Worm (Caenorhabditis elegans) whole organism, young adult: ENCODE results near the gene fbxb-31.

Source experiments
- B0019.2 ChIP-seq: fragments of 200-800 bp; sonication (Bioruptor generic); conservative IDR thresholded peaks from 2 replicates; pipeline ENCODE4 v1.3.6; 2022; ENCODE audit warnings: missing genetic modification reagents, missing genetic modification characterization, missing compliant biosample characterization
- B0035.1 ChIP-seq: sonication (generic microtip); optimal IDR thresholded peaks from 2 replicates; lab custom pipeline; 2016; ENCODE audit warnings: missing genetic modification characterization, mild to moderate bottlenecking, missing compliant biosample characterization, missing genotype, missing genetic modification reagents
- B0261.1 ChIP-seq: sonication (generic microtip); optimal IDR thresholded peaks from 2 replicates; lab custom pipeline; 2016; ENCODE audit warnings: mild to moderate bottlenecking, missing genetic modification characterization, moderate library complexity, missing compliant biosample characterization
- F22D6.2 ChIP-seq: sonication (generic microtip); optimal IDR thresholded peaks from 2 replicates; lab custom pipeline; 2016; ENCODE audit warnings: mild to moderate bottlenecking, missing genetic modification characterization, missing compliant biosample characterization
- F37B4.10 ChIP-seq: fragments of 200-800 bp; sonication (Bioruptor generic); IDR thresholded peaks from 2 replicates; pipeline ENCODE4 v1.3.6; 2022; ENCODE audit warnings: missing genetic modification characterization, missing compliant biosample characterization
- F52B5.7 ChIP-seq: sonication (generic microtip); optimal IDR thresholded peaks from 2 replicates; lab custom pipeline; 2016; ENCODE audit warnings: mild to moderate bottlenecking, missing genetic modification characterization, missing compliant biosample characterization
- F57C9.4 ChIP-seq: sonication (generic microtip); optimal IDR thresholded peaks from 2 replicates; lab custom pipeline; 2017; ENCODE audit warnings: mild to moderate bottlenecking, missing genetic modification characterization, missing compliant biosample characterization
- K12H6.12 ChIP-seq: fragments of 200-800 bp; sonication (Bioruptor generic); optimal IDR thresholded peaks from 2 replicates; lab custom pipeline; 2018; ENCODE audit warnings: mild to moderate bottlenecking, missing genetic modification characterization, missing compliant biosample characterization
- T26A5.8 ChIP-seq: sonication (generic microtip); optimal IDR thresholded peaks from 2 replicates; lab custom pipeline; 2016; ENCODE audit warnings: missing genetic modification characterization, missing compliant biosample characterization
- Y53F4B.3 ChIP-seq: fragments of 200-800 bp; sonication (Bioruptor generic); IDR thresholded peaks from 2 replicates; pipeline ENCODE4 v1.3.6; 2022; ENCODE audit warnings: missing genetic modification reagents, missing genetic modification characterization, missing compliant biosample characterization
- Y53G8AR.9 ChIP-seq: fragments of 200-800 bp; sonication (Bioruptor generic); conservative IDR thresholded peaks from 2 replicates; pipeline ENCODE4 v1.3.6; 2022; ENCODE audit warnings: missing genetic modification reagents, missing genetic modification characterization, missing compliant biosample characterization
- Y56A3A.18 ChIP-seq: fragments of 200-800 bp; sonication (Bioruptor generic); IDR thresholded peaks from 2 replicates; pipeline ENCODE4 v1.3.6; 2022; ENCODE audit warnings: missing genetic modification reagents, missing genetic modification characterization, missing compliant biosample characterization
- Y79H2A.3 ChIP-seq: fragments of 200-800 bp; sonication (Bioruptor generic); conservative IDR thresholded peaks from 2 replicates; pipeline ENCODE4 v1.3.6; 2022; ENCODE audit warnings: missing genetic modification reagents, missing genetic modification characterization, missing compliant biosample characterization
- Y95B8A.8 ChIP-seq: fragments of 200-800 bp; sonication (Bioruptor generic); IDR thresholded peaks from 2 replicates; pipeline ENCODE4 v1.3.6; 2022; ENCODE audit warnings: missing genetic modification reagents, missing genetic modification characterization, missing compliant biosample characterization
- ZK185.1 ChIP-seq: sonication (generic microtip); optimal IDR thresholded peaks from 2 replicates; lab custom pipeline; 2016; ENCODE audit warnings: mild to moderate bottlenecking, missing genetic modification characterization, missing compliant biosample characterization; ENCODE audit not compliant: poor library complexity, severe bottlenecking
- ama-1 ChIP-seq, 3 experiments: fragments of 150-350 bp in 1 of 3; sonication (generic microtip) in 2 of 3; optimal IDR thresholded peaks; 2 replicates each; lab custom pipeline; 2014 to 2018; ENCODE audit warnings: missing biosample characterization in 2 of 3, missing genetic modification characterization in 2 of 3, missing genetic modification reagents in 2 of 3
- aptf-3 ChIP-seq: fragments of 200-800 bp; sonication (Bioruptor generic); IDR thresholded peaks from 2 replicates; pipeline ENCODE4 v1.3.6; 2022; ENCODE audit warnings: missing genetic modification characterization, missing compliant biosample characterization
- ccch-3 ChIP-seq: fragments of 200-800 bp; sonication (Bioruptor generic); optimal IDR thresholded peaks from 2 replicates; lab custom pipeline; 2018; ENCODE audit warnings: mild to moderate bottlenecking, missing genetic modification characterization, missing compliant biosample characterization
- ceh-100 ChIP-seq: fragments of 200-800 bp; sonication (Bioruptor generic); IDR thresholded peaks from 2 replicates; pipeline ENCODE4 v1.3.6; 2022; ENCODE audit warnings: missing genetic modification reagents, missing genetic modification characterization, missing compliant biosample characterization
- dox-1 ChIP-seq: fragments of 200-800 bp; sonication (Bioruptor generic); IDR thresholded peaks from 2 replicates; pipeline ENCODE4 v1.3.6; 2022; ENCODE audit warnings: missing genetic modification reagents, missing genetic modification characterization, missing compliant biosample characterization
- dpff-1 ChIP-seq: sonication (generic microtip); optimal IDR thresholded peaks from 2 replicates; lab custom pipeline; 2017; ENCODE audit warnings: mild to moderate bottlenecking, missing genetic modification characterization, missing compliant biosample characterization
- egl-44 ChIP-seq: fragments of 200-800 bp; sonication (Bioruptor generic); IDR thresholded peaks from 2 replicates; pipeline ENCODE4 v1.3.6; 2022; ENCODE audit warnings: missing genetic modification reagents, missing genetic modification characterization, missing compliant biosample characterization
- ekl-4 ChIP-seq: fragments of 200-800 bp; sonication (Bioruptor generic); IDR thresholded peaks from 2 replicates; pipeline ENCODE4 v1.3.6; 2022; ENCODE audit warnings: missing genetic modification reagents, missing genetic modification characterization, missing compliant biosample characterization
- ets-4 ChIP-seq: fragments of 200-800 bp; sonication (Bioruptor generic); optimal IDR thresholded peaks from 2 replicates; lab custom pipeline; 2018; ENCODE audit warnings: mild to moderate bottlenecking, missing genetic modification characterization, missing compliant biosample characterization
- fkh-3 ChIP-seq: sonication (generic microtip); optimal IDR thresholded peaks from 2 replicates; lab custom pipeline; 2016; ENCODE audit warnings: mild to moderate bottlenecking, missing genetic modification characterization, missing compliant biosample characterization
- hmg-1.2 ChIP-seq: fragments of 200-800 bp; sonication (Bioruptor generic); IDR thresholded peaks from 2 replicates; pipeline ENCODE4 v1.3.6; 2022; ENCODE audit warnings: missing genetic modification reagents, missing genetic modification characterization, missing compliant biosample characterization
- hrde-1 ChIP-seq: sonication (generic microtip); optimal IDR thresholded peaks from 2 replicates; lab custom pipeline; 2016; ENCODE audit warnings: missing genetic modification characterization, mild to moderate bottlenecking, missing compliant biosample characterization, moderate library complexity, missing genotype, missing genetic modification reagents, borderline replicate concordance
- hsf-1 ChIP-seq: fragments of 200-800 bp; sonication (Bioruptor generic); IDR thresholded peaks from 2 replicates; pipeline ENCODE4 v1.3.6; 2022; ENCODE audit warnings: missing genetic modification reagents, missing genetic modification characterization, missing compliant biosample characterization
- lin-54 ChIP-seq: fragments of 200-800 bp; sonication (Bioruptor generic); optimal IDR thresholded peaks from 2 replicates; lab custom pipeline; 2018; ENCODE audit warnings: mild to moderate bottlenecking, missing genetic modification characterization, missing compliant biosample characterization
- mcd-1 ChIP-seq: fragments of 200-800 bp; sonication (Bioruptor generic); IDR thresholded peaks from 2 replicates; pipeline ENCODE4 v1.3.6; 2022; ENCODE audit warnings: missing genetic modification reagents, missing genetic modification characterization, missing compliant biosample characterization
- mxl-1 ChIP-seq: sonication (generic microtip); optimal IDR thresholded peaks from 2 replicates; lab custom pipeline; 2016; ENCODE audit warnings: missing genetic modification characterization, missing compliant biosample characterization
- pha-4 ChIP-seq: fragments of 150-350 bp; sonication (generic microtip); optimal IDR thresholded peaks from 2 replicates; lab custom pipeline; 2014; ENCODE audit warnings: missing biosample characterization, missing genetic modification reagents, missing genetic modification characterization
- sea-2 ChIP-seq: fragments of 200-800 bp; sonication (Bioruptor generic); IDR thresholded peaks from 2 replicates; pipeline ENCODE4 v1.3.6; 2022; ENCODE audit warnings: missing genetic modification characterization, missing compliant biosample characterization
- snpc-1.1 ChIP-seq: sonication (generic microtip); optimal IDR thresholded peaks from 2 replicates; lab custom pipeline; 2017; ENCODE audit warnings: missing genetic modification characterization, mild to moderate bottlenecking, missing compliant biosample characterization, antibody characterized with exemption, moderate library complexity, missing genotype, missing genetic modification reagents; ENCODE audit not compliant: insufficient read depth
- snpc-3.4 ChIP-seq: sonication (generic microtip); optimal IDR thresholded peaks from 2 replicates; lab custom pipeline; 2017; ENCODE audit warnings: missing genetic modification characterization, mild to moderate bottlenecking, missing compliant biosample characterization, antibody characterized with exemption, moderate library complexity, missing genotype, missing genetic modification reagents
- snpc-4 ChIP-seq, 5 experiments: fragments of 150-350 bp in 1 of 5; sonication (generic microtip) in 4 of 5; optimal IDR thresholded peaks; 2 replicates each; lab custom pipeline; 2014 to 2018; ENCODE audit warnings: missing genetic modification characterization in 5 of 5, missing biosample characterization in 3 of 5, antibody characterized with exemption in 2 of 5, mild to moderate bottlenecking in 2 of 5, missing compliant biosample characterization in 2 of 5, missing genotype in 2 of 5, moderate library complexity in 2 of 5, missing genetic modification reagents in 1 of 5
- unc-62 ChIP-seq: fragments of 150-350 bp; optimal IDR thresholded peaks from 2 replicates; lab custom pipeline; 2014; ENCODE audit warnings: missing biosample characterization, missing genetic modification reagents, missing genetic modification characterization
- xnd-1 ChIP-seq: sonication (generic microtip); optimal IDR thresholded peaks from 2 replicates; lab custom pipeline; 2016; ENCODE audit warnings: missing genotype, missing genetic modification reagents, missing genetic modification characterization, missing compliant biosample characterization
- zfh-2 ChIP-seq: fragments of 200-800 bp; sonication (Bioruptor generic); conservative IDR thresholded peaks from 2 replicates; pipeline ENCODE4 v1.3.6; 2022; ENCODE audit warnings: missing genetic modification reagents, missing genetic modification characterization, missing compliant biosample characterization
- zim-3 ChIP-seq: sonication (generic microtip); optimal IDR thresholded peaks from 2 replicates; lab custom pipeline; 2017; ENCODE audit warnings: mild to moderate bottlenecking, missing genetic modification characterization, moderate library complexity, missing compliant biosample characterization

fbxb-31 gene

ce11 chrII:3655378-3655777, 16.2 kb upstream of the fbxb-31 start, which contains the start of gene F19B10.5:
Gene F19B10.5 (plus strand): TSS chrII:3655678.
- no peak for TF ChIP-seq hsf-1 (GFP tag; lab: Robert Waterston, UW)

- TF ChIP-seq fkh-3 (tag; lab: Kevin White, UChicago) (no peak), ccch-3 (GFP tag; lab: Kevin White, UChicago) (no peak), B0019.2 (GFP tag; lab: Robert Waterston, UW) (no peak), B0261.1 (no peak), ama-1 (optimal IDR thresholded peaks at IDR 0.05; lab: Kevin White, UChicago) (no peak), ama-1 (GFP tag; optimal IDR thresholded peaks at IDR 0.05; lab: Kevin White, UChicago) (no peak), unc-62 (GFP tag; lab: Kevin White, UChicago) (no peak), sea-2 (GFP tag; lab: Robert Waterston, UW) (no peak), hrde-1 (tag; lab: Kevin White, UChicago) (no peak), ekl-4 (GFP tag; lab: Robert Waterston, UW) (no peak), mcd-1 (no peak), snpc-4 (GFP tag; optimal IDR thresholded peaks at IDR 0.05; lab: Kevin White, UChicago) (no peak), snpc-4 (tag; optimal IDR thresholded peaks at IDR 0.05; lab: Kevin White, UChicago) (no peak)
Observed at ce11 chrII:3647111-3647510, 8.0 kb upstream of the fbxb-31 start, which contains the start of gene fbxb-33. Gene fbxb-33 (plus strand): TSS chrII:3647411.

ce11 chrII:3641197-3641596, 2.1 kb upstream of the fbxb-31 start, which contains the start of gene M151.1:
Gene M151.1 (plus strand): TSS chrII:3641497.
- TF ChIP-seq zim-3: no peak
- no peak for TF ChIP-seq snpc-4 (GFP tag; optimal IDR thresholded peaks at IDR 0.05; lab: Kevin White, UChicago)
- no peak for TF ChIP-seq snpc-4 (tag; optimal IDR thresholded peaks at IDR 0.05; lab: Kevin White, UChicago)
- TF ChIP-seq Y53F4B.3 (GFP tag; lab: Robert Waterston, UW): no peak
- TF ChIP-seq B0035.1 (tag; lab: Kevin White, UChicago): no peak
- no peak for TF ChIP-seq ZK185.1 (tag; lab: Kevin White, UChicago)
- TF ChIP-seq Y53G8AR.9 (GFP tag; lab: Robert Waterston, UW): no peak
- no peak for TF ChIP-seq B0019.2 (GFP tag; lab: Robert Waterston, UW)
- no peak for TF ChIP-seq ets-4 (GFP tag; lab: Kevin White, UChicago)
- TF ChIP-seq Y95B8A.8 (GFP tag; lab: Robert Waterston, UW): no peak
- TF ChIP-seq K12H6.12: no peak

- TF ChIP-seq lin-54 (GFP tag; lab: Kevin White, UChicago) (no peak), xnd-1 (tag; lab: Kevin White, UChicago) (no peak), Y56A3A.18 (no peak), unc-62 (GFP tag; lab: Kevin White, UChicago) (no peak), T26A5.8 (tag; lab: Kevin White, UChicago) (no peak), F57C9.4 (tag; lab: Kevin White, UChicago) (no peak), F22D6.2 (no peak), dpff-1 (tag; lab: Kevin White, UChicago) (no peak), hsf-1 (GFP tag; lab: Robert Waterston, UW) (no peak), zfh-2 (GFP tag; lab: Robert Waterston, UW) (no peak), F52B5.7 (tag; lab: Kevin White, UChicago) (no peak), mxl-1 (tag; lab: Kevin White, UChicago) (no peak), aptf-3 (GFP tag; lab: Robert Waterston, UW) (no peak)
Observed at ce11 chrII:3640197-3640596, 1.1 kb upstream of the fbxb-31 start, which contains the start of gene M151.10. Gene M151.10 (minus strand): TSS chrII:3640297.

- peak; percentile 50 for TF ChIP-seq snpc-1.1 (tag; lab: Kevin White, UChicago)
- TF ChIP-seq Y79H2A.3 (GFP tag; lab: Robert Waterston, UW): no peak
- TF ChIP-seq mxl-1 (tag; lab: Kevin White, UChicago): no peak
- peak; percentile 36; the same call in 1 of the 2 replicates for TF ChIP-seq hmg-1.2 (GFP tag; lab: Robert Waterston, UW)
- no peak for TF ChIP-seq ceh-100 (GFP tag; lab: Robert Waterston, UW)
- no peak for TF ChIP-seq dox-1 (GFP tag; lab: Robert Waterston, UW)
- TF ChIP-seq hrde-1 (tag; lab: Kevin White, UChicago): no peak
- TF ChIP-seq snpc-4 (GFP tag; optimal IDR thresholded peaks at IDR 0.05; lab: Kevin White, UChicago): peak; percentile 33
- peak in 3 of 4 experiments; percentile 59 to 89 (median 79) for TF ChIP-seq snpc-4 (tag; optimal IDR thresholded peaks at IDR 0.05; lab: Kevin White, UChicago)
- no peak for TF ChIP-seq F37B4.10 (GFP tag; lab: Robert Waterston, UW)
- TF ChIP-seq pha-4 (tag; lab: Kevin White, UChicago): no peak
- no peak for TF ChIP-seq egl-44
- TF ChIP-seq snpc-3.4 (tag; lab: Kevin White, UChicago): no peak
Observed at ce11 chrII:3634765-3635164, 4.4 kb downstream of the fbxb-31 start.
